Fruit fly (Drosophila melanogaster) whole organism, prepupa: ENCODE measurements around the gene CAH5.

Experiments
- Blimp-1 ChIP-seq: fragments of 200-800 bp; sonication (Bioruptor generic); optimal IDR thresholded peaks from 3 replicates; lab custom pipeline; 2017; ENCODE audit warnings: missing biosample characterization, missing genetic modification characterization, mild to moderate bottlenecking, moderate library complexity, missing genetic modification reagents
- CG10669 ChIP-seq: fragments of 200-800 bp; sonication (Bioruptor generic); optimal IDR thresholded peaks from 3 replicates; lab custom pipeline; 2018; ENCODE audit warnings: missing biosample characterization, mild to moderate bottlenecking, missing genetic modification characterization, moderate library complexity
- CG11294 ChIP-seq: fragments of 200-800 bp; sonication (Bioruptor generic); IDR thresholded peaks from 2 replicates; pipeline ENCODE4 v1.3.6; 2022; ENCODE audit warnings: missing biosample characterization, missing genetic modification characterization
- CG11762 ChIP-seq: fragments of 200-800 bp; sonication (Bioruptor generic); optimal IDR thresholded peaks from 3 replicates; lab custom pipeline; 2016; ENCODE audit warnings: missing biosample characterization, missing genetic modification characterization; ENCODE audit not compliant: insufficient read depth
- CG11902 ChIP-seq: fragments of 200-800 bp; sonication (Bioruptor generic); optimal IDR thresholded peaks from 3 replicates; lab custom pipeline; 2016; ENCODE audit warnings: missing biosample characterization, missing genetic modification characterization
- CG15336 ChIP-seq: fragments of 200-800 bp; sonication (Bioruptor generic); IDR thresholded peaks from 2 replicates; pipeline ENCODE4 v1.3.6; 2022; ENCODE audit warnings: missing biosample characterization, missing genetic modification characterization
- CG1621 ChIP-seq: fragments of 200-800 bp; sonication (Bioruptor generic); optimal IDR thresholded peaks from 3 replicates; lab custom pipeline; 2018; ENCODE audit warnings: missing biosample characterization, mild to moderate bottlenecking, missing genetic modification characterization
- CG16779 ChIP-seq: fragments of 200-800 bp; sonication (Bioruptor generic); optimal IDR thresholded peaks from 3 replicates; lab custom pipeline; 2017; ENCODE audit warnings: missing biosample characterization, mild to moderate bottlenecking, missing genetic modification characterization
- CG3032 ChIP-seq: fragments of 200-800 bp; optimal IDR thresholded peaks from 2 replicates; lab custom pipeline; 2019; ENCODE audit warnings: missing biosample characterization, mild to moderate bottlenecking, missing genetic modification characterization, moderate library complexity
- CG31627 ChIP-seq: fragments of 200-800 bp; sonication (Bioruptor generic); optimal IDR thresholded peaks from 3 replicates; lab custom pipeline; 2016; ENCODE audit warnings: missing biosample characterization, missing genetic modification characterization
- CG32006 ChIP-seq: fragments of 200-800 bp; sonication (Bioruptor generic); optimal IDR thresholded peaks from 3 replicates; lab custom pipeline; 2017; ENCODE audit warnings: missing biosample characterization, mild to moderate bottlenecking, missing genetic modification characterization
- CG34406 ChIP-seq: fragments of 200-800 bp; sonication (Bioruptor generic); optimal IDR thresholded peaks from 3 replicates; lab custom pipeline; 2016; ENCODE audit warnings: missing biosample characterization, missing genetic modification characterization
- CG3919 ChIP-seq: fragments of 200-800 bp; sonication (Bioruptor generic); optimal IDR thresholded peaks from 3 replicates; lab custom pipeline; 2016; ENCODE audit warnings: missing biosample characterization, missing genetic modification characterization
- CG4318 ChIP-seq: fragments of 200-800 bp; sonication (Bioruptor generic); optimal IDR thresholded peaks from 3 replicates; lab custom pipeline; 2017; ENCODE audit warnings: missing biosample characterization, mild to moderate bottlenecking, missing genetic modification characterization
- CG6163 ChIP-seq: fragments of 200-800 bp; sonication (Bioruptor generic); IDR thresholded peaks from 3 replicates; pipeline ENCODE4 v1.3.6; 2022; ENCODE audit warnings: missing biosample characterization, missing genetic modification characterization
- CG6792 ChIP-seq: fragments of 200-800 bp; sonication (Bioruptor generic); optimal IDR thresholded peaks from 3 replicates; lab custom pipeline; 2016; ENCODE audit warnings: missing biosample characterization, missing genetic modification characterization
- CG6808 ChIP-seq: fragments of 200-800 bp; sonication (Bioruptor generic); optimal IDR thresholded peaks from 3 replicates; lab custom pipeline; 2017; ENCODE audit warnings: missing biosample characterization, missing genetic modification characterization, mild to moderate bottlenecking, moderate library complexity, missing genetic modification reagents
- CG6854 ChIP-seq: fragments of 200-800 bp; sonication (Bioruptor generic); optimal IDR thresholded peaks from 2 replicates; lab custom pipeline; 2017; ENCODE audit warnings: missing biosample characterization, mild to moderate bottlenecking, missing genetic modification characterization
- CG7368 ChIP-seq: fragments of 200-800 bp; sonication (Bioruptor generic); optimal IDR thresholded peaks from 3 replicates; lab custom pipeline; 2016; ENCODE audit warnings: missing biosample characterization, missing genetic modification characterization
- CG8319 ChIP-seq: fragments of 200-800 bp; sonication (Bioruptor generic); optimal IDR thresholded peaks from 3 replicates; lab custom pipeline; 2016; ENCODE audit warnings: missing biosample characterization, missing genetic modification characterization
- CG8632 ChIP-seq: fragments of 200-800 bp; sonication (Bioruptor generic); optimal IDR thresholded peaks from 3 replicates; lab custom pipeline; 2016; ENCODE audit warnings: missing biosample characterization, missing genetic modification characterization
- CG9139 ChIP-seq: fragments of 200-800 bp; sonication (Bioruptor generic); optimal IDR thresholded peaks from 3 replicates; lab custom pipeline; 2017; ENCODE audit warnings: missing biosample characterization, mild to moderate bottlenecking, missing genetic modification characterization
- Eip75B ChIP-seq: fragments of 200-800 bp; sonication (Bioruptor generic); optimal IDR thresholded peaks from 3 replicates; lab custom pipeline; 2016; ENCODE audit warnings: missing biosample characterization, missing genetic modification characterization
- Eip78C ChIP-seq: fragments of 200-800 bp; sonication (Bioruptor generic); peaks from one replicate; lab custom pipeline; 2016; ENCODE audit warnings: missing biosample characterization, missing genetic modification characterization
- Eip93F ChIP-seq: fragments of 200-800 bp; sonication (Bioruptor generic); optimal IDR thresholded peaks from 2 replicates; lab custom pipeline; 2016; ENCODE audit warnings: missing biosample characterization, mild to moderate bottlenecking, missing genetic modification characterization
- Gug ChIP-seq: fragments of 200-800 bp; sonication (Bioruptor generic); IDR thresholded peaks from 2 replicates; pipeline ENCODE4 v1.3.6; 2022; ENCODE audit warnings: missing biosample characterization, missing genetic modification characterization
- Hr38 ChIP-seq: sonication (Bioruptor generic); optimal IDR thresholded peaks from 2 replicates; lab custom pipeline; 2016; ENCODE audit warnings: missing biosample characterization, missing genetic modification characterization
- Hr39 ChIP-seq: fragments of 200-800 bp; sonication (Bioruptor generic); optimal IDR thresholded peaks from 2 replicates; lab custom pipeline; 2016; ENCODE audit warnings: missing biosample characterization, missing genetic modification characterization
- Hr4 ChIP-seq: fragments of 200-800 bp; sonication (Bioruptor generic); optimal IDR thresholded peaks from 3 replicates; lab custom pipeline; 2016; ENCODE audit warnings: missing biosample characterization, missing genetic modification characterization
- Lpt ChIP-seq: fragments of 200-800 bp; sonication (Bioruptor generic); optimal IDR thresholded peaks from 3 replicates; lab custom pipeline; 2016; ENCODE audit warnings: missing biosample characterization, missing genetic modification characterization
- Met ChIP-seq: fragments of 200-800 bp; sonication (Bioruptor generic); optimal IDR thresholded peaks from 3 replicates; lab custom pipeline; 2016; ENCODE audit warnings: missing biosample characterization, missing genetic modification characterization
- OdsH ChIP-seq: fragments of 200-800 bp; sonication (Bioruptor generic); optimal IDR thresholded peaks from 3 replicates; lab custom pipeline; 2016; ENCODE audit warnings: missing biosample characterization, missing genetic modification characterization
- Smox ChIP-seq: fragments of 200-800 bp; sonication (Bioruptor generic); optimal IDR thresholded peaks from 3 replicates; lab custom pipeline; 2016; ENCODE audit warnings: missing biosample characterization, missing genetic modification characterization
- Sox102F ChIP-seq: fragments of 200-800 bp; sonication (Bioruptor generic); optimal IDR thresholded peaks from 2 replicates; lab custom pipeline; 2016; ENCODE audit warnings: missing biosample characterization, mild to moderate bottlenecking, missing genetic modification characterization
- Sox15 ChIP-seq: fragments of 200-800 bp; sonication (Bioruptor generic); optimal IDR thresholded peaks from 3 replicates; lab custom pipeline; 2016; ENCODE audit warnings: missing biosample characterization, missing genetic modification characterization
- acj6 ChIP-seq: fragments of 200-800 bp; sonication (Bioruptor generic); optimal IDR thresholded peaks from 3 replicates; lab custom pipeline; 2016; ENCODE audit warnings: missing biosample characterization, missing genetic modification characterization
- cyc ChIP-seq: fragments of 200-800 bp; sonication (Bioruptor generic); optimal IDR thresholded peaks from 3 replicates; lab custom pipeline; 2016; ENCODE audit warnings: missing biosample characterization, missing genetic modification characterization
- dac ChIP-seq: fragments of 200-800 bp; sonication (Bioruptor generic); optimal IDR thresholded peaks from 2 replicates; lab custom pipeline; 2017; ENCODE audit warnings: missing biosample characterization, mild to moderate bottlenecking, missing genetic modification characterization
- dsx ChIP-seq: fragments of 200-800 bp; optimal IDR thresholded peaks from 3 replicates; lab custom pipeline; 2019; ENCODE audit warnings: missing biosample characterization, mild to moderate bottlenecking, missing genetic modification characterization, moderate library complexity; ENCODE audit not compliant: poor library complexity, severe bottlenecking
- eg ChIP-seq: fragments of 200-800 bp; sonication (Bioruptor generic); IDR thresholded peaks from 3 replicates; pipeline ENCODE4 v1.3.6; 2022; ENCODE audit warnings: missing biosample characterization, missing genetic modification characterization
- esn ChIP-seq: fragments of 200-800 bp; sonication (Bioruptor generic); optimal IDR thresholded peaks from 2 replicates; lab custom pipeline; 2016; ENCODE audit warnings: missing biosample characterization, mild to moderate bottlenecking, missing genetic modification characterization, moderate library complexity
- fd59A ChIP-seq: fragments of 200-800 bp; sonication (Bioruptor generic); optimal IDR thresholded peaks from 2 replicates; lab custom pipeline; 2017; ENCODE audit warnings: missing biosample characterization, mild to moderate bottlenecking, missing genetic modification characterization, missing genetic modification reagents
- fkh ChIP-seq: fragments of 200-800 bp; sonication (Bioruptor generic); optimal IDR thresholded peaks from 3 replicates; lab custom pipeline; 2017; ENCODE audit warnings: missing biosample characterization, mild to moderate bottlenecking, missing genetic modification characterization, moderate library complexity
- lz ChIP-seq: fragments of 200-800 bp; sonication (Bioruptor generic); optimal IDR thresholded peaks from 3 replicates; lab custom pipeline; 2016; ENCODE audit warnings: missing biosample characterization, missing genetic modification characterization
- net ChIP-seq: fragments of 200-800 bp; sonication (Bioruptor generic); optimal IDR thresholded peaks from 3 replicates; lab custom pipeline; 2016; ENCODE audit warnings: missing biosample characterization, missing genetic modification characterization
- pdm3 ChIP-seq: fragments of 200-800 bp; sonication (Bioruptor generic); optimal IDR thresholded peaks from 3 replicates; lab custom pipeline; 2016; ENCODE audit warnings: missing biosample characterization, missing genetic modification characterization
- salr ChIP-seq, 2 experiments: fragments of 200-800 bp; sonication (Bioruptor generic); optimal IDR thresholded peaks; 3 replicates each; lab custom pipeline; 2016 to 2018; ENCODE audit warnings: missing biosample characterization in 2 of 2, missing genetic modification characterization in 2 of 2, mild to moderate bottlenecking in 1 of 2
- spab ChIP-seq: fragments of 200-800 bp; sonication (Bioruptor generic); optimal IDR thresholded peaks from 2 replicates; lab custom pipeline; 2017; ENCODE audit warnings: missing biosample characterization, mild to moderate bottlenecking, missing genetic modification characterization, missing genetic modification reagents
- svp ChIP-seq: fragments of 200-800 bp; sonication (Bioruptor generic); peaks from one replicate; lab custom pipeline; 2016; ENCODE audit warnings: missing biosample characterization, missing genetic modification characterization
- topi ChIP-seq: fragments of 200-800 bp; sonication (Bioruptor generic); optimal IDR thresholded peaks from 3 replicates; lab custom pipeline; 2016; ENCODE audit warnings: missing biosample characterization, missing genetic modification characterization
- vri ChIP-seq: fragments of 200-800 bp; sonication (Bioruptor generic); optimal IDR thresholded peaks from 3 replicates; lab custom pipeline; 2016; ENCODE audit warnings: missing biosample characterization, mild to moderate bottlenecking, missing genetic modification characterization

Gene CAH5

DNA sequence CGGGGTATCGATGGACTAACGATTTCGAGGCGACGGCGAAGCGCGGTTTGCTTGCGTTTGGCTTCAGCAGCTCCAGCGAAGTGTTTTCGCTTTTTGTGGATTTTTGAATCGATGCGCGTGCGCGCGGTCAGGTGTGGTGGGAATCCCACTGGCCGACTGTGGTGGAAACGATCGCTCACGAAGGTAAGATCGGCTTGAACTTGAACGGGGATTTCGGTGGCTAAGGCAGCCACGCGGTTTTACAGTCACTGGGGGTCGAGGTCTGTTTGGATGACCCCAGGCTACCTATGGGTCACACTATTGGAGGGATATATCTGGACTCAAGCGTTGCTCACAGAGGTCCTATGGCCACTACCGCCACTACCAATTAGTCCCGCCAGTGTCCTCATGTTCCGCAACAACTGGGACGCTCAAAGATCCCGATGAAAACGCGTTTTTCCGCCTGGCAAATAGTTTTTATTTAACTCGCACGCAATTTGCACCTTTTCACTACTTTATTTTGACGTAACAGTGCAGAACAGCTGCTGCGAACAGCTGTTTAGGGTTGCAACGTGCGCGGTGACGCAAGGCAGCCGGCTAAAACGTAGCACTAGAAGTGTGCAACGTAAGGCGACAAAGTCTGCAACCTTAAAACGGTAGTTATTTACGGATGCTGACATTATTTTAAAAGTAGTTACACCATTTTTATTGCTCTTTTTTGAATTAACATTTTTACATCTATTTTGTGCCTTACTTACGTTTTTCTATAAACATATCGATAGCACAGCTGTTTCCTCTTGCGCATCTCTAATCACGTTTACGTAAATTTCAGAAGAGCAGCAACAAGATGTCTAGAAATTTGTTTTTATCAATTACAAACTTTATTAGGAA is 10.1 kb upstream of the CAH5 start, which contains the start of the genes qless and mRpL32:
qless (minus strand) TSS at position 516 of the 870 bp plus-strand sequence.
mRpL32 (plus strand) TSS at position 780 of the 870 bp plus-strand sequence.
- TF ChIP-seq Hr4 (GFP tag; lab: Kevin White, UChicago) (peak; percentile 26), Eip78C (GFP tag; lab: Kevin White, UChicago) (peak; percentile 80), CG6792 (GFP tag; lab: Kevin White, UChicago) (no peak), CG9139 (GFP tag; lab: Kevin White, UChicago) (no peak), CG15336 (peak; percentile 12; the same call in 1 of the 2 replicates), cyc (GFP tag; lab: Kevin White, UChicago) (peak; percentile 78), Smox (no peak), Eip93F (GFP tag; lab: Kevin White, UChicago) (no peak), Sox15 (GFP tag; lab: Kevin White, UChicago) (no peak), lz (GFP tag; lab: Kevin White, UChicago) (peak; percentile 65), CG8319 (GFP tag; lab: Kevin White, UChicago) (no peak), fkh (GFP tag; lab: Kevin White, UChicago) (no peak), CG11294 (GFP tag; lab: Robert Waterston, UW) (peak; percentile 31; the same call in 1 of the 2 replicates), OdsH (peak; percentile 33), CG31627 (GFP tag; lab: Kevin White, UChicago) (peak; percentile 47), CG8632 (GFP tag; lab: Kevin White, UChicago) (no peak), topi (GFP tag; lab: Kevin White, UChicago) (peak; percentile 59), Hr38 (GFP tag; lab: Kevin White, UChicago) (no peak), CG1621 (no peak), dsx (no peak), CG10669 (GFP tag; lab: Kevin White, UChicago) (no peak), net (GFP tag; lab: Kevin White, UChicago) (no peak), eg (peak; percentile 85), CG6808 (no peak), dac (GFP tag; lab: Kevin White, UChicago) (no peak), vri (GFP tag; lab: Kevin White, UChicago) (peak; percentile 81), fd59A (GFP tag; lab: Kevin White, UChicago) (no peak), CG7368 (GFP tag; lab: Kevin White, UChicago) (no peak), Hr39 (GFP tag; lab: Kevin White, UChicago) (peak; percentile 54), salr (GFP tag; optimal IDR thresholded peaks at IDR 0.05; lab: Kevin White, UChicago) (no peak), esn (GFP tag; lab: Kevin White, UChicago) (peak; percentile 54), CG11902 (GFP tag; lab: Kevin White, UChicago) (peak; percentile 21), Met (no peak), CG6854 (no peak), CG16779 (no peak), spab (GFP tag; lab: Kevin White, UChicago) (no peak), CG3032 (tag; lab: Kevin White, UChicago) (peak; percentile 74), CG3919 (GFP tag; lab: Kevin White, UChicago) (no peak), Sox102F (no peak), CG11762 (GFP tag; lab: Kevin White, UChicago) (no peak), acj6 (no peak), CG32006 (no peak), Eip75B (GFP tag; lab: Kevin White, UChicago) (no peak), pdm3 (GFP tag; lab: Kevin White, UChicago) (no peak), CG4318 (GFP tag; lab: Kevin White, UChicago) (no peak), CG6163 (peak; percentile 43; the same call in 2 of the 3 replicates), Blimp-1 (GFP tag; lab: Kevin White, UChicago) (no peak), CG34406 (GFP tag; lab: Kevin White, UChicago) (no peak), Gug (GFP tag; lab: Robert Waterston, UW) (peak; percentile 45; the same call in 1 of the 2 replicates), Lpt (peak; percentile 51), svp (GFP tag; lab: Kevin White, UChicago) (no peak)
